Fruit fly (Drosophila melanogaster): ENCODE results near the gene Mkrn1.
A peak's percentile ranks its signal among the peaks of the same experiment; 100 is the strongest.

The Mkrn1 gene

dm6 chr3L:21507354-21507928 is 26.1 kb downstream of the Mkrn1 start, which contains the start of the genes Glg1 and M6 (continued):
- peak; percentile 93 for TF ChIP-seq CG13287 (GFP tag; IDR thresholded peaks at IDR 0.05; ENCODE audit: partially characterized antibody)
- peak; percentile 93 for TF ChIP-seq unc-4 (GFP tag; IDR thresholded peaks at IDR 0.05; ENCODE audit: partially characterized antibody)
- TF ChIP-seq insv (GFP tag; optimal IDR thresholded peaks at IDR 0.05) = peak in 1 of 2 experiments; percentile 32
- peak; percentile 6 for TF ChIP-seq CG12236 (GFP tag; optimal IDR thresholded peaks at IDR 0.05)
- TF ChIP-seq grau (tag; optimal IDR thresholded peaks at IDR 0.05) = peak; percentile 71
- TF ChIP-seq danr (GFP tag; IDR thresholded peaks at IDR 0.05) = no peak
- TF ChIP-seq Eip74EF (GFP tag; optimal IDR thresholded peaks at IDR 0.05) = no peak
- TF ChIP-seq CG1603 (tag; optimal IDR thresholded peaks at IDR 0.05) = peak; percentile 65
- TF ChIP-seq CG3995 (GFP tag; optimal IDR thresholded peaks at IDR 0.05) = peak; percentile 80
- peak; percentile 51 for TF ChIP-seq Elba2 (GFP tag; optimal IDR thresholded peaks at IDR 0.05)
- peak; percentile 44 for TF ChIP-seq CG13624 (GFP tag; optimal IDR thresholded peaks at IDR 0.05)
- TF ChIP-seq CG1792 (GFP tag; optimal IDR thresholded peaks at IDR 0.05) = peak; percentile 27
- TF ChIP-seq pnt (GFP tag; optimal IDR thresholded peaks at IDR 0.05) = peak; percentile 37
- no peak; the same call in 2 of the 3 replicates for TF ChIP-seq CG34422 (GFP tag; IDR thresholded peaks at IDR 0.05)
- TF ChIP-seq CG2120 (GFP tag; optimal IDR thresholded peaks at IDR 0.05) = peak; percentile 89
- TF ChIP-seq HLH3B (GFP tag; IDR thresholded peaks at IDR 0.05) = peak; percentile 35; the same call in 1 of the 2 replicates
- peak; percentile 66 for TF ChIP-seq CG9215 (GFP tag; IDR thresholded peaks at IDR 0.05)
- peak; percentile 59 for TF ChIP-seq ems (GFP tag; optimal IDR thresholded peaks at IDR 0.05)
- 0 out of 2 replicates have a peak, but pooled peaks have one; percentile 32 for TF ChIP-seq ara (GFP tag; IDR thresholded peaks at IDR 0.05)
- no peak for TF ChIP-seq Hmx (GFP tag; optimal IDR thresholded peaks at IDR 0.05)
- TF ChIP-seq CG5245 (GFP tag; optimal IDR thresholded peaks at IDR 0.05) = no peak
- peak; percentile 66 for TF ChIP-seq bab2 (GFP tag; optimal IDR thresholded peaks at IDR 0.05)
- TF ChIP-seq Hr39 (optimal IDR thresholded peaks at IDR 0.05) = no peak
- TF ChIP-seq CG31365 (tag; optimal IDR thresholded peaks at IDR 0.05) = no peak
- TF ChIP-seq CG9817 (tag; optimal IDR thresholded peaks at IDR 0.05) = peak; percentile 67
- TF ChIP-seq vnd (GFP tag; IDR thresholded peaks at IDR 0.05; ENCODE audit: partially characterized antibody) = peak; percentile 93
- TF ChIP-seq CG42726 (GFP tag; IDR thresholded peaks at IDR 0.05; ENCODE audit: partially characterized antibody) = peak; percentile 94
- peak; percentile 57 for TF ChIP-seq CG10979 (tag; optimal IDR thresholded peaks at IDR 0.05)
- peak; percentile 50 for TF ChIP-seq corto (GFP tag; optimal IDR thresholded peaks at IDR 0.05)
- TF ChIP-seq tup (GFP tag; optimal IDR thresholded peaks at IDR 0.05) = peak; percentile 7
- TF ChIP-seq pfk (GFP tag; optimal IDR thresholded peaks at IDR 0.05) = no peak
- peak; percentile 46 for TF ChIP-seq CG12942 (GFP tag; optimal IDR thresholded peaks at IDR 0.05)
- peak; percentile 49; the same call in 1 of the 2 replicates for TF ChIP-seq CG6689 (GFP tag; IDR thresholded peaks at IDR 0.05)
- peak; percentile 70 for TF ChIP-seq Myb (GFP tag; optimal IDR thresholded peaks at IDR 0.05)
- TF ChIP-seq Nf-YA (GFP tag; IDR thresholded peaks at IDR 0.05) = no peak
- peak; percentile 44 for TF ChIP-seq CG1233 (GFP tag; optimal IDR thresholded peaks at IDR 0.05)
- no peak for TF ChIP-seq Tbp (GFP tag; optimal IDR thresholded peaks at IDR 0.05)
- peak; percentile 73 for TF ChIP-seq CG8924 (tag; optimal IDR thresholded peaks at IDR 0.05)
- TF ChIP-seq Fer1 (GFP tag; optimal IDR thresholded peaks at IDR 0.05) = peak; percentile 73
- peak; percentile 49 for TF ChIP-seq Dad (GFP tag; optimal IDR thresholded peaks at IDR 0.05)
- TF ChIP-seq croc (GFP tag; conservative IDR thresholded peaks at IDR 0.05) = 0 out of 3 replicates have a peak, but pooled peaks have one; percentile 16
- 0 out of 2 replicates have a peak, but pooled peaks have one; percentile 32 for TF ChIP-seq CG4404 (GFP tag; IDR thresholded peaks at IDR 0.05)
- TF ChIP-seq Gug (GFP tag; IDR thresholded peaks at IDR 0.05) = peak; percentile 66; the same call in 3 of the 4 replicates
- TF ChIP-seq D (optimal IDR thresholded peaks at IDR 0.05) = no peak
- no peak for TF ChIP-seq D (GFP tag; optimal IDR thresholded peaks at IDR 0.05)
- TF ChIP-seq CG2712 (tag; optimal IDR thresholded peaks at IDR 0.05) = peak; percentile 82
- peak; percentile 47 for TF ChIP-seq maf-S (GFP tag; optimal IDR thresholded peaks at IDR 0.05)
- TF ChIP-seq CG17568 (GFP tag; optimal IDR thresholded peaks at IDR 0.05) = no peak
- peak; percentile 54; the same call in 2 of the 3 replicates for TF ChIP-seq CG11695 (GFP tag; IDR thresholded peaks at IDR 0.05)
- TF ChIP-seq Bteb2 (GFP tag; optimal IDR thresholded peaks at IDR 0.05) = peak; percentile 59

Data from whole organism, embryonic.